Fruit fly (Drosophila melanogaster) whole organism, embryonic: ENCODE measurements around the gene CG14423.

Experiments
- Abd-B ChIP-seq: fragments of 200-800 bp; sonication (Bioruptor generic); optimal IDR thresholded peaks from 2 replicates; lab custom pipeline; 2018; ENCODE audit warnings: missing biosample characterization, mild to moderate bottlenecking, missing genetic modification characterization, moderate library complexity
- CG11504 ChIP-seq: fragments of 200-800 bp; sonication (Bioruptor generic); optimal IDR thresholded peaks from 3 replicates; lab custom pipeline; 2019; ENCODE audit warnings: missing biosample characterization, mild to moderate bottlenecking, missing genetic modification characterization, moderate library complexity
- CG13287 ChIP-seq: fragments of 200-800 bp; sonication (Bioruptor generic); IDR thresholded peaks from 2 replicates; pipeline ENCODE4 v1.3.6; 2022; ENCODE audit warnings: missing biosample characterization, missing genetic modification characterization; ENCODE audit not compliant: partially characterized antibody
- CG4854 ChIP-seq: fragments of 200-800 bp; sonication (Bioruptor generic); optimal IDR thresholded peaks from 2 replicates; lab custom pipeline; 2016; ENCODE audit warnings: missing biosample characterization, missing genetic modification characterization, inconsistent platforms
- CG8944 ChIP-seq: fragments of 200-800 bp; sonication (Bioruptor generic); optimal IDR thresholded peaks from 3 replicates; lab custom pipeline; 2016; ENCODE audit warnings: missing biosample characterization, missing genetic modification characterization
- Dip3 ChIP-seq: fragments of 200-800 bp; sonication (Bioruptor generic); optimal IDR thresholded peaks from 3 replicates; lab custom pipeline; 2016; ENCODE audit warnings: missing biosample characterization, missing genetic modification characterization
- HLH54F ChIP-seq: fragments of 200-800 bp; sonication (Bioruptor generic); optimal IDR thresholded peaks from 3 replicates; lab custom pipeline; 2016; ENCODE audit warnings: missing biosample characterization, missing genetic modification characterization
- Kr ChIP-seq: fragments of 200-800 bp; sonication (Bioruptor generic); optimal IDR thresholded peaks from 2 replicates; lab custom pipeline; 2017; ENCODE audit warnings: missing biosample characterization, mild to moderate bottlenecking, missing genetic modification characterization
- MBD-R2 ChIP-seq: fragments of 200-800 bp; sonication (Bioruptor generic); IDR thresholded peaks from 2 replicates; pipeline ENCODE4 v1.3.6; 2022; ENCODE audit warnings: missing biosample characterization, missing genetic modification characterization
- gt ChIP-seq: fragments of 200-800 bp; sonication (Bioruptor generic); IDR thresholded peaks from 2 replicates; pipeline ENCODE4 v1.3.6; 2022; ENCODE audit warnings: missing biosample characterization, missing genetic modification characterization
- slou ChIP-seq: fragments of 200-800 bp; sonication (Bioruptor generic); optimal IDR thresholded peaks from 3 replicates; lab custom pipeline; 2016; ENCODE audit warnings: missing biosample characterization, missing genetic modification characterization
- tin ChIP-seq: fragments of 200-800 bp; sonication (Bioruptor generic); optimal IDR thresholded peaks from 3 replicates; lab custom pipeline; 2016; ENCODE audit warnings: missing biosample characterization, missing genetic modification characterization
- tup ChIP-seq: fragments of 200-800 bp; sonication (Bioruptor generic); optimal IDR thresholded peaks from 2 replicates; lab custom pipeline; 2016; ENCODE audit warnings: missing biosample characterization, mild to moderate bottlenecking, missing genetic modification characterization, moderate library complexity

dm6 chrX:2982441-2982995 is 37.3 kb downstream of the CG14423 start:
- TF ChIP-seq Abd-B (GFP tag; lab: Kevin White, UChicago) (no peak), Dip3 (GFP tag; lab: Kevin White, UChicago) (no peak), Kr (no peak), MBD-R2 (GFP tag; lab: Robert Waterston, UW) (no peak), gt (GFP tag; lab: Robert Waterston, UW) (no peak), CG13287 (GFP tag; lab: Robert Waterston, UW) (no peak), slou (GFP tag; lab: Kevin White, UChicago) (no peak), CG8944 (GFP tag; lab: Kevin White, UChicago) (no peak), HLH54F (GFP tag; lab: Kevin White, UChicago) (no peak), tup (GFP tag; lab: Kevin White, UChicago) (no peak), CG11504 (tag; lab: Kevin White, UChicago) (no peak), CG4854 (GFP tag; lab: Kevin White, UChicago) (no peak), tin (GFP tag; lab: Kevin White, UChicago) (no peak)
